Worm (Caenorhabditis elegans) whole organism, L4 larva: ENCODE data around the gene F07B10.7.

ENCODE experiments used
- aha-1 ChIP-seq: fragments of 150-350 bp; peaks from one replicate; lab custom pipeline; 2014; ENCODE audit warnings: missing biosample characterization, missing genetic modification characterization
- ama-1 ChIP-seq: fragments of 150-350 bp; optimal IDR thresholded peaks from 2 replicates; lab custom pipeline; 2014; ENCODE audit warnings: inconsistent platforms, mixed read lengths
- ceh-28 ChIP-seq: fragments of 150-350 bp; optimal IDR thresholded peaks from 2 replicates; lab custom pipeline; 2014; ENCODE audit warnings: missing biosample characterization, missing genetic modification reagents, missing genetic modification characterization
- ceh-62 ChIP-seq: sonication (generic microtip); optimal IDR thresholded peaks from 2 replicates; lab custom pipeline; 2017; ENCODE audit warnings: missing biosample characterization, missing genetic modification characterization
- ceh-82 ChIP-seq: sonication (generic microtip); optimal IDR thresholded peaks from 2 replicates; lab custom pipeline; 2017; ENCODE audit warnings: missing biosample characterization, missing genetic modification characterization
- ces-1 ChIP-seq: fragments of 150-350 bp; sonication (generic microtip); optimal IDR thresholded peaks from 4 replicates; lab custom pipeline; 2014; ENCODE audit warnings: missing biosample characterization, missing genetic modification reagents, missing genetic modification characterization
- jun-1 ChIP-seq: fragments of 150-350 bp; optimal IDR thresholded peaks from 2 replicates; lab custom pipeline; 2014; ENCODE audit warnings: missing biosample characterization, missing genetic modification reagents, missing genetic modification characterization
- lim-7 ChIP-seq: fragments of 200-800 bp; sonication (Bioruptor generic); IDR thresholded peaks from 2 replicates; pipeline ENCODE4 v1.3.6; 2022; ENCODE audit warnings: missing genetic modification characterization, missing compliant biosample characterization
- lin-13 ChIP-seq: fragments of 150-350 bp; optimal IDR thresholded peaks from 2 replicates; lab custom pipeline; 2014; ENCODE audit warnings: missing biosample characterization, missing genetic modification reagents, missing genetic modification characterization
- nhr-237 ChIP-seq: sonication (generic microtip); optimal IDR thresholded peaks from 2 replicates; lab custom pipeline; 2017; ENCODE audit warnings: missing biosample characterization, missing genetic modification characterization
- pha-4 ChIP-seq, 2 experiments: fragments of 150-350 bp in 1 of 2; fragments of 200-800 bp in 1 of 2; sonication (Bioruptor generic) in 1 of 2; IDR thresholded peaks in 1 of 2; optimal IDR thresholded peaks in 1 of 2; 2 replicates each; pipeline versions ENCODE4 v1.3.6 to Lab custom; 2014 to 2022; ENCODE audit warnings: missing genetic modification characterization in 2 of 2, missing genetic modification reagents in 2 of 2, missing biosample characterization in 1 of 2, missing compliant biosample characterization in 1 of 2
- skn-1 ChIP-seq: fragments of 150-350 bp; optimal IDR thresholded peaks from 2 replicates; lab custom pipeline; 2014; ENCODE audit warnings: missing biosample characterization, missing genetic modification characterization
- snpc-4 ChIP-seq: fragments of 150-350 bp; optimal IDR thresholded peaks from 2 replicates; lab custom pipeline; 2014; ENCODE audit warnings: missing biosample characterization, missing genetic modification characterization
- zag-1 ChIP-seq: fragments of 150-350 bp; optimal IDR thresholded peaks from 2 replicates; lab custom pipeline; 2014; ENCODE audit warnings: missing biosample characterization, missing genetic modification characterization

DNA sequence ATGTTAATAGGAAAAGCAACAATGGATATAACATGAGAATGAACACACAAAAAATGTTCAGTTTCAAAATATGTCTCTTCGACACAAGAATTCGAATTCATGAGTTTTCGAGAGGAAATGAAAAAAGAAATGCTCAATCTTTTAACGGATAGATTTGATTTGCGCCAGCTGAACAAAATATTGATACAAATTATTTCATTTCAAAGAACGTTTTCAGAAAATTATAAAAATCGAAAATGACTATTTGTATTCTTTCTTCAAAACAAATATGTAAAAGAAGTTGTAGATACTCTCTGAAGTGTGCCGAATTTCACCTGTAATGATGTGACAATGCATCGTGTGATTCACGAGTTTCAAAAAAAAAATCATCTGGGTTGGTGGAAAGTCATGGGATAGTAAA, 40.0 kb upstream of the F07B10.7 start, which contains the start of gene srh-47:
- TF ChIP-seq pha-4 (GFP tag; IDR thresholded peaks at IDR 0.05; lab: Robert Waterston, UW): no peak
- TF ChIP-seq pha-4 (tag; optimal IDR thresholded peaks at IDR 0.05; lab: Kevin White, UChicago): no peak
- no peak for TF ChIP-seq zag-1 (tag; lab: Kevin White, UChicago)
- no peak for TF ChIP-seq lim-7 (GFP tag; lab: Robert Waterston, UW)
- no peak for TF ChIP-seq aha-1
- TF ChIP-seq jun-1 (tag; lab: Kevin White, UChicago): no peak
- TF ChIP-seq nhr-237 (tag; lab: Kevin White, UChicago): no peak
- no peak for TF ChIP-seq ceh-62 (tag; lab: Kevin White, UChicago)
- no peak for TF ChIP-seq ceh-28 (tag; lab: Kevin White, UChicago)
- TF ChIP-seq skn-1 (tag; lab: Kevin White, UChicago): no peak
- TF ChIP-seq ceh-82 (tag; lab: Kevin White, UChicago): no peak
- TF ChIP-seq snpc-4 (tag; lab: Kevin White, UChicago): no peak
- no peak for TF ChIP-seq ama-1
- no peak for TF ChIP-seq lin-13
- no peak for TF ChIP-seq ces-1 (GFP tag; lab: Kevin White, UChicago)
